Worm (Caenorhabditis elegans): ENCODE results near the gene F40G12.4.

F40G12.4 gene

DNA sequence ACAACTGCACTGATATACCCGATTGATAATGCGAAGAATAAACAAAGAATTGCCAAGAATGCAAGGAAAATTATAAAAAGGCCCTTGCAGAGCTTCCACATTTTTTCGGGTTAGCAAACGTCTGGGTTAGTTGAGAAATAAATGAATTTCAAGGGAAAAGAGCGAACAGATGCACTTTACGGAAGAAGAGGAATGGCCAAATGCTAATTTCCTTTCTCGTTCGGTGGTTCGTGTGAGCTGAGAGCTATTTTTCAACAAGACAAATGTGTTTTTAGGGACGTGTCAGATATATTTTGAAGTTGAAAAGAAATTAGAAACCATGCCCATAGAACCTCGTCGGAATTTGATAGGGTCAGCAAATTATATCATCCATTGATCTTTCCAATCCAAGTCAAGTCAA lies 7.7 kb downstream of the F40G12.4 start, which contains the start of gene F40G12.2:
Gene F40G12.2 (minus strand): TSS at position 101 of the 400 bp plus-strand sequence.
- TF ChIP-seq nhr-76 (tag; optimal IDR thresholded peaks at IDR 0.05) (no peak), flh-1 (GFP tag; optimal IDR thresholded peaks at IDR 0.05) (no peak), snpc-4 (tag; optimal IDR thresholded peaks at IDR 0.05) (no peak), nhr-12 (tag; optimal IDR thresholded peaks at IDR 0.05) (no peak), nhr-237 (tag; optimal IDR thresholded peaks at IDR 0.05) (no peak), lsy-2 (tag; optimal IDR thresholded peaks at IDR 0.05) (no peak), ceh-39 (tag; optimal IDR thresholded peaks at IDR 0.05) (no peak), hlh-1 (tag; optimal IDR thresholded peaks at IDR 0.05) (no peak), lin-32 (GFP tag; optimal IDR thresholded peaks at IDR 0.05) (no peak), unc-62 (GFP tag; optimal IDR thresholded peaks at IDR 0.05) (no peak), sptf-1 (tag; optimal IDR thresholded peaks at IDR 0.05) (no peak), pha-4 (tag; optimal IDR thresholded peaks at IDR 0.05) (no peak), drap-1 (GFP tag; optimal IDR thresholded peaks at IDR 0.05) (no peak), elt-1 (tag; optimal IDR thresholded peaks at IDR 0.05; ENCODE audit: borderline replicate concordance, insufficient read depth) (no peak)

ce11 chrV:14256813-14257212 lies 11.7 kb downstream of the F40G12.4 start, which contains the start of gene sre-8:
sre-8 (plus strand) TSS chrV:14257113.
- TF ChIP-seq lsy-2 (tag; optimal IDR thresholded peaks at IDR 0.05) (no peak), nhr-28 (tag; optimal IDR thresholded peaks at IDR 0.05) (no peak)

DNA sequence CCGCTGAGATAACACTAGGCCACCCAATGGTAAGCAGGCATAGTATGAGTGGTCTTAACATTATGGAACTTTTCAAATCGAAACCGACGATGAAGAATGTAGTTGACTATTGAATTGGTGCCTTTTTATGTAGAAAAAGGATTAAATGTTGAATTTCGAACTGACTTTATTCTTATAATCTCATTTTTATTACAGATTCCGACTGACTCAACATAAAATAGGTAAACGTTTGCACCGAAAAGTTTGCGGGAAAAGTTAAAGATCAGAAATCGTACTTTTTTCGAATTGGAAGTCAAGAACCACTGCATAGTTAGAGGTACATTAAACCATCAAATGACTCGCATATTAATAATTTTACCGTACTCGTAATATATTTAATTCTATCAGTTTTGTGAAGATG lies 14.3 kb downstream of the F40G12.4 start, which contains the start of gene K02E11.7:
Gene K02E11.7 (minus strand): TSS at position 101 of the 400 bp plus-strand sequence.
- no peak for TF ChIP-seq unc-39 (tag; optimal IDR thresholded peaks at IDR 0.05)
- no peak for TF ChIP-seq cnd-1 (tag; optimal IDR thresholded peaks at IDR 0.05)
- TF ChIP-seq nhr-2 (tag; optimal IDR thresholded peaks at IDR 0.05), result no peak
- no peak for TF ChIP-seq bed-3 (GFP tag; optimal IDR thresholded peaks at IDR 0.05)
- no peak for TF ChIP-seq elt-3 (tag; optimal IDR thresholded peaks at IDR 0.05)
- no peak for TF ChIP-seq ham-2 (GFP tag; optimal IDR thresholded peaks at IDR 0.05)

DNA sequence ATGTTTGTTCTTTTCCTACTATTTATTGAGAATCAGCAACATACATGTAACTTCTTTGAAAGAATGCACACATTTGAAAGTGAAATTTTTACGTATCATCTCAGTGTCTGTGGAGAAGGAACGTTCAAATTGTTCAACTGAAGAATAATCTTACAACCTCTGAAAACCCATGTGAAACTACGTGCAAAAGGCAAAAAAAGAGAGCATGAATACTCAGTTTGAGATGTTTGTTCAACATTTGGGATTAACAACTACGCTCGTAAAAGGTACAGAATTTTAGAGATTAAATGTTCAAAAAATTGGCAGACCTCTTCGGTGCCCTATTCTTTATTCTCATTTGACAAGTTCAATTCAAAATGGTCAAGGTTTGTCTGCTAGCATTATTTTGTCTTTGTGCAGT lies 16.5 kb downstream of the F40G12.4 start, which contains the start of gene K02E11.5:
Gene K02E11.5 (plus strand): TSS at position 301 of the 400 bp plus-strand sequence.
- no peak for TF ChIP-seq ces-1 (GFP tag; optimal IDR thresholded peaks at IDR 0.05)
- no peak for TF ChIP-seq drap-1 (GFP tag; optimal IDR thresholded peaks at IDR 0.05)
- no peak for TF ChIP-seq unc-62 (GFP tag; optimal IDR thresholded peaks at IDR 0.05)
- no peak for TF ChIP-seq bed-3 (GFP tag; optimal IDR thresholded peaks at IDR 0.05)
- TF ChIP-seq ham-2 (GFP tag; optimal IDR thresholded peaks at IDR 0.05), result no peak
- TF ChIP-seq lin-32 (GFP tag; optimal IDR thresholded peaks at IDR 0.05), result no peak

- TF ChIP-seq pha-4 (tag; optimal IDR thresholded peaks at IDR 0.05) (no peak), zip-8 (tag; optimal IDR thresholded peaks at IDR 0.05) (no peak), nhr-12 (tag; optimal IDR thresholded peaks at IDR 0.05) (no peak), unc-62 (GFP tag; optimal IDR thresholded peaks at IDR 0.05) (no peak), mab-5 (tag; optimal IDR thresholded peaks at IDR 0.05) (no peak), sptf-1 (tag; optimal IDR thresholded peaks at IDR 0.05) (no peak), ham-2 (GFP tag; optimal IDR thresholded peaks at IDR 0.05) (no peak), drap-1 (GFP tag; optimal IDR thresholded peaks at IDR 0.05) (no peak), bed-3 (GFP tag; optimal IDR thresholded peaks at IDR 0.05) (no peak)
Measured at ce11 chrV:14248654-14249053, 19.9 kb downstream of the F40G12.4 start, which contains the start of gene K02E11.6. K02E11.6 (plus strand) TSS chrV:14248802.

- TF ChIP-seq hlh-1 (tag; optimal IDR thresholded peaks at IDR 0.05) (no peak), nhr-28 (tag; optimal IDR thresholded peaks at IDR 0.05) (no peak), lsy-2 (tag; optimal IDR thresholded peaks at IDR 0.05) (no peak)
Measured at ce11 chrV:14248025-14248424, 20.5 kb downstream of the F40G12.4 start, which contains the start of gene K02E11.4. K02E11.4 (minus strand) TSS chrV:14248125.

DNA sequence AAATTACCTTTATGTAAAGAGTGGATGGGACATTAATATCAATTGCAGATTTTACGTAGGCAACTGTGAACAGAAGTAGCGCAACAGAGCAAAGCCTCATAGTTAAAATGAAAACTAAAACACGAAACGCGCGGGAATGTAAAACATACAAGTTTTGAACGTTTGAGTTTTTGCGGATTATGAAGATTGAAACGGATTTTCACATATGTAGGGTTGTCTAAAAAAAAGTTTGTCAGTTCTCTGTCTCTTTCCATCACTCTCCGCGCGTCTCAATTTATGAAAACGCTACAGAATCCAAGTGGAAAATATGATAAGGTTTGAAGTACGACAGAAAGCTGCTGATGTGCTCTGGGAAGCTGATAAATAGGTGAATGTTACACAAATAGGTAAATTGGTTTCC lies 21.8 kb downstream of the F40G12.4 start, which contains the start of gene K02E11.3:
Gene K02E11.3 (minus strand): TSS at position 101 of the 400 bp plus-strand sequence.
- TF ChIP-seq mep-1 (tag; optimal IDR thresholded peaks at IDR 0.05), result no peak
- no peak for TF ChIP-seq sem-2 (GFP tag; optimal IDR thresholded peaks at IDR 0.05)
- no peak for TF ChIP-seq zip-8 (tag; optimal IDR thresholded peaks at IDR 0.05)
- TF ChIP-seq drap-1 (GFP tag; optimal IDR thresholded peaks at IDR 0.05), result no peak
- no peak for TF ChIP-seq mab-5 (tag; optimal IDR thresholded peaks at IDR 0.05)
- no peak for TF ChIP-seq ceh-83 (GFP tag; optimal IDR thresholded peaks at IDR 0.05)
- no peak for TF ChIP-seq nhr-2 (tag; optimal IDR thresholded peaks at IDR 0.05)
- TF ChIP-seq nhr-237 (tag; optimal IDR thresholded peaks at IDR 0.05), result no peak
- no peak for TF ChIP-seq bed-3 (GFP tag; optimal IDR thresholded peaks at IDR 0.05)
- no peak for TF ChIP-seq snpc-4 (tag; optimal IDR thresholded peaks at IDR 0.05)
- TF ChIP-seq elt-3 (tag; optimal IDR thresholded peaks at IDR 0.05), result no peak

Data from whole organism, mixed stage, embryonic.